Fruit fly (Drosophila melanogaster) whole organism, adult: ENCODE measurements around the gene Tengl3.

Experiments
- CG11617 ChIP-seq: fragments of 200-800 bp; sonication (Bioruptor generic); optimal IDR thresholded peaks from 2 replicates; lab custom pipeline; 2017; ENCODE audit warnings: mild to moderate bottlenecking, missing biosample characterization, missing genetic modification reagents, missing genetic modification characterization
- CG12768 ChIP-seq: fragments of 200-800 bp; sonication (Bioruptor generic); optimal IDR thresholded peaks from 2 replicates; lab custom pipeline; 2017; ENCODE audit warnings: missing biosample characterization, missing genetic modification characterization, mild to moderate bottlenecking, moderate library complexity, missing genetic modification reagents
- CG14711 ChIP-seq: fragments of 200-800 bp; sonication (Bioruptor generic); optimal IDR thresholded peaks from 2 replicates; lab custom pipeline; 2018; ENCODE audit warnings: missing biosample characterization, mild to moderate bottlenecking, missing genetic modification characterization, moderate library complexity
- CG1620 ChIP-seq: fragments of 200-800 bp; sonication (Bioruptor generic); optimal IDR thresholded peaks from 2 replicates; lab custom pipeline; 2016; ENCODE audit warnings: missing biosample characterization, missing genetic modification characterization
- CG33017 ChIP-seq: fragments of 200-800 bp; sonication (Bioruptor generic); optimal IDR thresholded peaks from 2 replicates; lab custom pipeline; 2018; ENCODE audit warnings: missing biosample characterization, mild to moderate bottlenecking, missing genetic modification characterization, moderate library complexity
- CG5204 ChIP-seq: fragments of 200-800 bp; sonication (Bioruptor generic); optimal IDR thresholded peaks from 2 replicates; lab custom pipeline; 2016; ENCODE audit warnings: missing biosample characterization, missing genetic modification characterization
- CG7045 ChIP-seq: fragments of 200-800 bp; sonication (Bioruptor generic); optimal IDR thresholded peaks from 2 replicates; lab custom pipeline; 2017; ENCODE audit warnings: missing biosample characterization, mild to moderate bottlenecking, missing genetic modification characterization
- CG7101 ChIP-seq: fragments of 200-800 bp; sonication (Bioruptor generic); optimal IDR thresholded peaks from 2 replicates; lab custom pipeline; 2018; ENCODE audit warnings: missing biosample characterization, mild to moderate bottlenecking, missing genetic modification characterization, moderate library complexity
- Clk ChIP-seq: fragments of 200-800 bp; sonication (Bioruptor generic); optimal IDR thresholded peaks from 2 replicates; lab custom pipeline; 2017; ENCODE audit warnings: missing biosample characterization, missing genetic modification characterization
- Crg-1 ChIP-seq: fragments of 200-800 bp; sonication (Bioruptor generic); optimal IDR thresholded peaks from 2 replicates; lab custom pipeline; 2016; ENCODE audit warnings: missing biosample characterization, missing genetic modification characterization
- Hr96 ChIP-seq: fragments of 200-800 bp; sonication (Bioruptor generic); optimal IDR thresholded peaks from 2 replicates; lab custom pipeline; 2016; ENCODE audit warnings: missing biosample characterization, missing genetic modification characterization
- Mnt ChIP-seq: fragments of 200-800 bp; sonication (Bioruptor generic); optimal IDR thresholded peaks from 2 replicates; lab custom pipeline; 2016; ENCODE audit warnings: missing biosample characterization, mild to moderate bottlenecking, missing genetic modification characterization
- bab1 ChIP-seq: fragments of 200-800 bp; sonication (Bioruptor generic); optimal IDR thresholded peaks from 3 replicates; lab custom pipeline; 2019; ENCODE audit warnings: missing biosample characterization, mild to moderate bottlenecking, missing genetic modification characterization, moderate library complexity
- cic ChIP-seq: fragments of 200-800 bp; sonication (Bioruptor generic); optimal IDR thresholded peaks from 2 replicates; lab custom pipeline; 2017; ENCODE audit warnings: missing biosample characterization, mild to moderate bottlenecking, missing genetic modification characterization, moderate library complexity
- cnc ChIP-seq, 2 experiments: fragments of >200 bp; optimal IDR thresholded peaks; 2 replicates each; lab custom pipeline; 2017
- kay ChIP-seq: fragments of 200-800 bp; sonication (Bioruptor generic); peaks from one replicate; lab custom pipeline; 2016; ENCODE audit warnings: missing biosample characterization, missing genetic modification characterization, borderline replicate concordance
- ovo ChIP-seq: fragments of 200-800 bp; sonication (Bioruptor generic); optimal IDR thresholded peaks from 2 replicates; lab custom pipeline; 2016; ENCODE audit warnings: missing biosample characterization, missing genetic modification characterization
- pad ChIP-seq: fragments of 200-800 bp; sonication (Bioruptor generic); optimal IDR thresholded peaks from 3 replicates; lab custom pipeline; 2017; ENCODE audit warnings: missing biosample characterization, missing genetic modification characterization, mild to moderate bottlenecking, moderate library complexity, missing genetic modification reagents
- tj ChIP-seq: fragments of 200-800 bp; sonication (Bioruptor generic); optimal IDR thresholded peaks from 3 replicates; lab custom pipeline; 2017; ENCODE audit warnings: missing biosample characterization, mild to moderate bottlenecking, missing genetic modification characterization, moderate library complexity
- toe ChIP-seq: fragments of 200-800 bp; sonication (Bioruptor generic); optimal IDR thresholded peaks from 2 replicates; lab custom pipeline; 2016; ENCODE audit warnings: missing biosample characterization, missing genetic modification characterization

The Tengl3 gene

dm6 chr2L:2226259-2227121, 11.6 kb downstream of the Tengl3 start, which contains the start of the genes CG15387 and sau:
Gene CG15387, minus strand, starts transcription at chr2L:2226294.
Gene sau, plus strand, starts transcription at chr2L:2226342.
- peak; percentile 97 for TF ChIP-seq kay (GFP tag; lab: Kevin White, UChicago)
- peak; percentile 95 for TF ChIP-seq CG11617 (GFP tag; lab: Kevin White, UChicago)
- peak; percentile 88 for TF ChIP-seq CG14711 (tag; lab: Kevin White, UChicago)
- TF ChIP-seq Mnt (GFP tag; lab: Kevin White, UChicago), result peak; percentile 92
- TF ChIP-seq CG7101 (tag; lab: Kevin White, UChicago), result peak; percentile 94
- TF ChIP-seq pad (GFP tag; lab: Kevin White, UChicago), result peak; percentile 87
- TF ChIP-seq Clk (GFP tag; lab: Kevin White, UChicago), result peak; percentile 87
- peak; percentile 96 for TF ChIP-seq CG1620
- peak; percentile 89 for TF ChIP-seq CG33017 (tag; lab: Kevin White, UChicago)
- peak; percentile 88 for TF ChIP-seq ovo (GFP tag; lab: Kevin White, UChicago)
- peak; percentile 62 for TF ChIP-seq cic (GFP tag; lab: Kevin White, UChicago)
- TF ChIP-seq Hr96, result peak; percentile 96
- peak; percentile 90 for TF ChIP-seq bab1
- peak; percentile 89 for TF ChIP-seq CG7045 (GFP tag; lab: Kevin White, UChicago)
- peak; percentile 95 for TF ChIP-seq Crg-1
- peak; percentile 92 for TF ChIP-seq CG12768 (GFP tag; lab: Kevin White, UChicago)
- peak; percentile 96 for TF ChIP-seq toe
- TF ChIP-seq tj (GFP tag; lab: Kevin White, UChicago), result peak; percentile 93
- no peak for TF ChIP-seq cnc (optimal IDR thresholded peaks at IDR 0.05; lab: Kevin White, UChicago)
- peak; percentile 96 for TF ChIP-seq CG5204

dm6 chr2L:2222377-2222776, 15.7 kb downstream of the Tengl3 start:
- no peak for TF ChIP-seq ovo (GFP tag; lab: Kevin White, UChicago)
- peak; percentile 5 for TF ChIP-seq bab1
- peak; percentile 56 for TF ChIP-seq kay (GFP tag; lab: Kevin White, UChicago)

DNA sequence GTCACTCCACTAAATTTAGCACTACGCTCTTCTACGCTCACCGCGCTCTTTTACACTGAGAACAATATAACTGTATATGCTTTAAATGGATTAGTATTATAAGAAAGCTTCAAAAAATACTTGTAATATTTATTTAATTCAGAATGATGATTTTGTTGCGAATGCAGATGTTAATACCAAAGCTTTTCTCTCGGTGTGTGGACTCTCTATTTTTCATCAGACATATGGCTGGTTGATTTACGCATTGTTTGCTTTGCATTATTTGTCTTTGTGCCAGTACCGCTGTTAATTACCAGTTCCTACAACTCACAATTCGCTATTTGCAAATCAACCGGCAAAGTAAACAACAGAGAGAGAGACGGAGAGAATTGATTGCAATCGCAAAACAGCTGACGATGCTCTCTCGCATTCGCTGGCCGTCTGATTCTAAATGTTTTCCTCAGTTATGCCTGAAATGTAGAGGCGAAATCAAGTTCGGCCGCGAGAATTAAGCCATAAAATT, 16.4 kb downstream of the Tengl3 start:
- TF ChIP-seq CG14711 (tag; lab: Kevin White, UChicago), result peak; percentile 96
- TF ChIP-seq Clk (GFP tag; lab: Kevin White, UChicago), result peak; percentile 96
- TF ChIP-seq Hr96, result peak; percentile 96
- peak; percentile 99 for TF ChIP-seq cic (GFP tag; lab: Kevin White, UChicago)
- peak; percentile 97 for TF ChIP-seq toe
- peak; percentile 96 for TF ChIP-seq pad (GFP tag; lab: Kevin White, UChicago)
- TF ChIP-seq CG33017 (tag; lab: Kevin White, UChicago), result peak; percentile 100
- peak; percentile 99 for TF ChIP-seq bab1
- peak; percentile 98 for TF ChIP-seq ovo (GFP tag; lab: Kevin White, UChicago)
- peak; percentile 99 for TF ChIP-seq CG12768 (GFP tag; lab: Kevin White, UChicago)
- peak; percentile 99 for TF ChIP-seq CG7045 (GFP tag; lab: Kevin White, UChicago)
- peak; percentile 98 for TF ChIP-seq CG1620
- TF ChIP-seq tj (GFP tag; lab: Kevin White, UChicago), result peak; percentile 95
- no peak for TF ChIP-seq cnc (optimal IDR thresholded peaks at IDR 0.05; lab: Kevin White, UChicago)
- TF ChIP-seq Mnt (GFP tag; lab: Kevin White, UChicago), result peak; percentile 98
- peak; percentile 99 for TF ChIP-seq CG11617 (GFP tag; lab: Kevin White, UChicago)
- TF ChIP-seq Crg-1, result peak; percentile 99
- peak; percentile 96 for TF ChIP-seq kay (GFP tag; lab: Kevin White, UChicago)
- peak; percentile 99 for TF ChIP-seq CG5204
- peak; percentile 99 for TF ChIP-seq CG7101 (tag; lab: Kevin White, UChicago)

DNA sequence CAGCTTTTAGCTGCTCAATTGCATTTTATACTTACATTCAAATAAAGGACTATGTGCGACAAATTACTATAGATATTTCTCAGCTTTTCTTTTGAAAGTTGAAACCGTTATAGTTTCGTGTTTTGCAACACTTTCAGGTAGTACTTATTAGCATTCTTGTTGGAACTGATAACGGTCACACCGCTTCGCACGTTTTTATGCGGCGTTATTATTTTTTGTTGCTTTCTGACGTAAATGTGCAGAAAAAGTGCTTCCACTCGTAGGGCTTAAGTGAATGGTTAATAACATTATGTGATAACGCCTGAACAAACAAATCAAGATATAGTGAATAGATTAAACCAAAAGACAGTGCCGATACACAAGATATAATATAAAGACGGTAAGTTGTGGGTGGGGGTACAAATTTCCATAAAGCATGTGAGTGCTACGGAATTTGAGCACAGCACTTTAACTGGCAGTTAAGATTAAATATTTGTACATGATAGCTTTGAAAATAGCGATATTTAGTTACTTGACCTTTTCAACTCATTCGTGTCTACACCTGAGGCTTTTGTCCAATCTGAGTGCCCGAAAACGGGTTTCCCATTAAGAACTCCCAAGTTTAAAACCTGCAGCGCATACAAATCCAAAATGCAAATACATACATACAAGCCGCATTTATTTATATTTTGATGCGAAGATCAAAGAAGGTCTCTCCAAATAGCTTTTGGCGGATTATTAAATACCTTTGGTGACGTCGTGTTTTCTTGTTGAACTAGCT, 17.3 kb downstream of the Tengl3 start, which contains the start of gene papi:
papi (plus strand) TSS at position 176 of the 760 bp plus-strand sequence.
- TF ChIP-seq CG5204 (no peak), ovo (GFP tag; lab: Kevin White, UChicago) (peak; percentile 70), CG33017 (tag; lab: Kevin White, UChicago) (peak; percentile 28), Crg-1 (no peak), toe (no peak), CG12768 (GFP tag; lab: Kevin White, UChicago) (no peak), Mnt (GFP tag; lab: Kevin White, UChicago) (peak; percentile 99), CG7101 (tag; lab: Kevin White, UChicago) (peak; percentile 47), cic (GFP tag; lab: Kevin White, UChicago) (peak; percentile 34)

DNA sequence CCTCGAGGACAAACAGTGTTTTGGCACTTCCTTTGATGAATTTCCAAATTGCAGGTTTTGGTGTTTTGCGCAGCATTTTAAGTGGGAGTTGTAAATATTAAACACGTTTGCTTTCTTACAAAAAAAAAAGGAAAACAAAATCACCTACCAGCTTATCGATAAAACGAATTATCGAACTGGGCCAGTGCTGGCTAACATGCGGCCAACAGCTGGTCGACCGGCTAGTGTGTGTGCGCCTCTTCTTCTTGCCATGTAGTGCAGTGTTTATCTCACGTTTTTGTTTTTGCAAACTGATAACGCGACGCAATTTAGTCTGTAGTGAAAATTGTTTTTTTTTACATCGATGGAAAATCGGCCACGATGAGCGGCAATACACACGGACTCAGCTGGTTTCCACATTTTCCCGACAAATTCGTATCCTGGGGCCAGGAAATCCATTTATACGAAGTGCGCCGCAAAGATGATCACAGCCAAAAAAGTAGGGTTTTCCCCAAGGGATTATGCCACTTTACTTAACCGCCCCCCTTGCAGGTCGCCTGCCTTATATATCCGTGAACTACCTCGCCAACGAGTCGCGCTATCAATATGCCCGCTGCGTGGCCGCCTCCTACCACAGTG, 20.9 kb downstream of the Tengl3 start, which contains the start of the genes CG15386, CG42371 and mio:
CG15386 (minus strand) TSS at position 180 of the 618 bp plus-strand sequence.
CG42371 (minus strand) TSS at position 180 of the 618 bp plus-strand sequence.
mio (plus strand) TSS at position 224 of the 618 bp plus-strand sequence.
- TF ChIP-seq pad (GFP tag; lab: Kevin White, UChicago) (peak; percentile 52), CG11617 (GFP tag; lab: Kevin White, UChicago) (peak; percentile 74), bab1 (peak; percentile 54), ovo (GFP tag; lab: Kevin White, UChicago) (no peak), CG5204 (no peak), Clk (GFP tag; lab: Kevin White, UChicago) (no peak), CG12768 (GFP tag; lab: Kevin White, UChicago) (peak; percentile 27), CG1620 (peak; percentile 32), CG33017 (tag; lab: Kevin White, UChicago) (peak; percentile 71), cnc (optimal IDR thresholded peaks at IDR 0.05; lab: Kevin White, UChicago) (no peak), CG14711 (tag; lab: Kevin White, UChicago) (peak; percentile 47), Hr96 (no peak), CG7101 (tag; lab: Kevin White, UChicago) (peak; percentile 53), toe (no peak), Crg-1 (peak; percentile 66), Mnt (GFP tag; lab: Kevin White, UChicago) (peak; percentile 94), CG7045 (GFP tag; lab: Kevin White, UChicago) (no peak), cic (GFP tag; lab: Kevin White, UChicago) (peak; percentile 94), kay (GFP tag; lab: Kevin White, UChicago) (no peak), tj (GFP tag; lab: Kevin White, UChicago) (peak; percentile 38)
